Fruit fly (Drosophila melanogaster): ENCODE results near the gene CG31142.
A peak's percentile ranks its signal among the peaks of the same experiment; 100 is the strongest.

CG31142 gene

dm6 chr3R:23969449-23969848 is 40.4 kb downstream of the CG31142 start (continued):
- TF ChIP-seq CG4820 (GFP tag; optimal IDR thresholded peaks at IDR 0.05) (peak; percentile 8), cwo (GFP tag; optimal IDR thresholded peaks at IDR 0.05) (peak; percentile 53), CG11247 (GFP tag; IDR thresholded peaks at IDR 0.05) (no peak), sens-2 (GFP tag; IDR thresholded peaks at IDR 0.05) (peak; percentile 17; the same call in 1 of the 2 replicates), Nf-YA (GFP tag; IDR thresholded peaks at IDR 0.05) (peak; percentile 58), ssp (GFP tag; IDR thresholded peaks at IDR 0.05) (peak; percentile 50), CG18619 (GFP tag; optimal IDR thresholded peaks at IDR 0.05) (peak; percentile 31), caup (GFP tag; optimal IDR thresholded peaks at IDR 0.05; ENCODE audit: severe bottlenecking) (peak; percentile 18), fd102C (GFP tag; optimal IDR thresholded peaks at IDR 0.05) (no peak), CG17568 (GFP tag; optimal IDR thresholded peaks at IDR 0.05) (no peak), CG4730 (GFP tag; IDR thresholded peaks at IDR 0.05) (0 out of 2 replicates have a peak, but pooled peaks have one; percentile 40), sens (GFP tag) (peak; percentile 64), E2f2 (GFP tag; IDR thresholded peaks at IDR 0.05) (peak; percentile 43; the same call in 1 of the 2 replicates), sqz (GFP tag; optimal IDR thresholded peaks at IDR 0.05) (peak; percentile 39), Fer2 (tag; optimal IDR thresholded peaks at IDR 0.05) (peak; percentile 46), Bgb (GFP tag; IDR thresholded peaks at IDR 0.05; ENCODE audit: partially characterized antibody) (no peak), tin (GFP tag; optimal IDR thresholded peaks at IDR 0.05) (peak; percentile 13), CG14710 (tag; optimal IDR thresholded peaks at IDR 0.05) (peak; percentile 2), sisA (GFP tag; IDR thresholded peaks at IDR 0.05) (peak; percentile 27; the same call in 1 of the 2 replicates), grn (GFP tag; optimal IDR thresholded peaks at IDR 0.05) (no peak), CG11504 (tag; optimal IDR thresholded peaks at IDR 0.05) (peak; percentile 75), CG10267 (tag; optimal IDR thresholded peaks at IDR 0.05) (peak; percentile 21), CG12659 (GFP tag; optimal IDR thresholded peaks at IDR 0.05) (peak; percentile 53), fd96Cb (tag; optimal IDR thresholded peaks at IDR 0.05) (peak; percentile 33), Stat92E (GFP tag; optimal IDR thresholded peaks at IDR 0.05) (no peak), ken (GFP tag; IDR thresholded peaks at IDR 0.05) (peak; percentile 49; the same call in 1 of the 3 replicates), CrebB (tag; optimal IDR thresholded peaks at IDR 0.05) (no peak), rib (GFP tag; IDR thresholded peaks at IDR 0.05) (no peak), nmo (GFP tag; optimal IDR thresholded peaks at IDR 0.05) (peak; percentile 48), Camta (GFP tag; optimal IDR thresholded peaks at IDR 0.05) (no peak), dati (GFP tag; IDR thresholded peaks at IDR 0.05) (0 out of 2 replicates have a peak, but pooled peaks have one; percentile 19), NFAT (GFP tag; IDR thresholded peaks at IDR 0.05) (0 out of 2 replicates have a peak, but pooled peaks have one; percentile 3), Gug (GFP tag; IDR thresholded peaks at IDR 0.05) (no peak), CG7987 (GFP tag; optimal IDR thresholded peaks at IDR 0.05) (no peak), CG12391 (tag; optimal IDR thresholded peaks at IDR 0.05) (peak; percentile 50), Opbp (GFP tag; IDR thresholded peaks at IDR 0.05; ENCODE audit: partially characterized antibody) (no peak), CG31388 (GFP tag; optimal IDR thresholded peaks at IDR 0.05) (no peak), prd (optimal IDR thresholded peaks at IDR 0.05) (no peak), prd (GFP tag; IDR thresholded peaks at IDR 0.05) (peak; percentile 67), CG10147 (GFP tag; optimal IDR thresholded peaks at IDR 0.05) (peak; percentile 32), zen (tag; optimal IDR thresholded peaks at IDR 0.05) (no peak), CG8388 (GFP tag; optimal IDR thresholded peaks at IDR 0.05) (peak; percentile 47), CG2120 (GFP tag; optimal IDR thresholded peaks at IDR 0.05) (no peak), Hr51 (GFP tag; optimal IDR thresholded peaks at IDR 0.05) (peak in 1 of 2 experiments; percentile 71), al (GFP tag; IDR thresholded peaks at IDR 0.05) (peak; percentile 56), hbn (GFP tag; IDR thresholded peaks at IDR 0.05; ENCODE audit: partially characterized antibody) (no peak), Fer1 (GFP tag; optimal IDR thresholded peaks at IDR 0.05) (peak; percentile 63), CG10366 (GFP tag; IDR thresholded peaks at IDR 0.05) (peak; percentile 53), Xbp1 (GFP tag; optimal IDR thresholded peaks at IDR 0.05) (peak; percentile 15), CG4328 (GFP tag; optimal IDR thresholded peaks at IDR 0.05) (peak; percentile 9)

Measured in whole organism, embryonic.